Fruit fly (Drosophila melanogaster) whole organism, wandering third instar larva: ENCODE results near the gene Cul6.

Source experiments
- Dfd ChIP-seq: fragments of >200 bp; optimal IDR thresholded peaks from 2 replicates; lab custom pipeline; 2017; ENCODE audit warnings: missing biosample characterization, missing genetic modification characterization
- Dif ChIP-seq: fragments of 200-275, 200-300 bp; sonication (Bioruptor generic); optimal IDR thresholded peaks from 2 replicates; lab custom pipeline; 2018; ENCODE audit warnings: missing biosample characterization, missing genetic modification characterization; ENCODE audit not compliant: partially characterized antibody
- Hnf4 ChIP-seq: fragments of 200-800 bp; sonication (Bioruptor generic); optimal IDR thresholded peaks from 2 replicates; lab custom pipeline; 2016; ENCODE audit warnings: missing biosample characterization, mild to moderate bottlenecking, missing genetic modification characterization
- Hr78 ChIP-seq: fragments of >200 bp; optimal IDR thresholded peaks from 2 replicates; lab custom pipeline; 2017; ENCODE audit warnings: missing biosample characterization, missing genetic modification characterization
- Myc ChIP-seq: fragments of >200 bp; optimal IDR thresholded peaks from 2 replicates; lab custom pipeline; 2017
- Rel ChIP-seq, 2 experiments: fragments of 200-800 bp; sonication (Bioruptor generic) in 1 of 2; optimal IDR thresholded peaks; 2 replicates in 1 of 2; 3 replicates in 1 of 2; lab custom pipeline; 2016 to 2019; ENCODE audit warnings: mild to moderate bottlenecking in 2 of 2, missing biosample characterization in 2 of 2, missing genetic modification characterization in 2 of 2, moderate library complexity in 1 of 2
- dl ChIP-seq, 2 experiments: fragments of 175-275, 200-275 bp in 1 of 2; fragments of 200-275 bp in 1 of 2; sonication (Bioruptor generic); optimal IDR thresholded peaks; lab custom pipeline; 2018; ENCODE audit warnings: mild to moderate bottlenecking in 2 of 2, missing biosample characterization in 2 of 2, missing genetic modification characterization in 2 of 2, moderate library complexity in 2 of 2; ENCODE audit not compliant: partially characterized antibody in 2 of 2, insufficient read depth in 1 of 2
- fru ChIP-seq: fragments of 200-800 bp; sonication (Bioruptor generic); optimal IDR thresholded peaks from 3 replicates; lab custom pipeline; 2016; ENCODE audit warnings: missing biosample characterization, mild to moderate bottlenecking, missing genetic modification characterization
- jim ChIP-seq: fragments of 175-275, 200-325 bp; sonication (Bioruptor generic); optimal IDR thresholded peaks from 2 replicates; lab custom pipeline; 2016; ENCODE audit warnings: missing biosample characterization, mild to moderate bottlenecking, missing genetic modification characterization
- pan ChIP-seq: fragments of >200 bp; optimal IDR thresholded peaks from 2 replicates; lab custom pipeline; 2017
- psq ChIP-seq: fragments of 200-800 bp; sonication (Bioruptor generic); optimal IDR thresholded peaks from 3 replicates; lab custom pipeline; 2017; ENCODE audit warnings: missing biosample characterization, mild to moderate bottlenecking, missing genetic modification characterization, moderate library complexity
- usp ChIP-seq: fragments of >200 bp; optimal IDR thresholded peaks from 2 replicates; lab custom pipeline; 2017; ENCODE audit warnings: missing biosample characterization, missing genetic modification characterization
- woc ChIP-seq: sonication (Bioruptor generic); optimal IDR thresholded peaks from 2 replicates; lab custom pipeline; 2016; ENCODE audit warnings: missing biosample characterization, mild to moderate bottlenecking, missing genetic modification characterization

- TF ChIP-seq woc (GFP tag; lab: Kevin White, UChicago) (no peak), pan (no peak), Rel (GFP tag; optimal IDR thresholded peaks at IDR 0.05; lab: Kevin White, UChicago) (no peak), Rel (tag; optimal IDR thresholded peaks at IDR 0.05; lab: Kevin White, UChicago) (no peak), psq (GFP tag; lab: Kevin White, UChicago) (no peak), usp (GFP tag; lab: Kevin White, UChicago) (no peak), dl (GFP tag; optimal IDR thresholded peaks at IDR 0.05; lab: Kevin White, UChicago; ENCODE audit: insufficient read depth in 1 of 2, partially characterized antibody in 2 of 2) (no peak), Hr78 (GFP tag; lab: Kevin White, UChicago) (no peak), Dif (GFP tag; lab: Kevin White, UChicago) (no peak), Dfd (no peak), fru (GFP tag; lab: Kevin White, UChicago) (no peak), Hnf4 (GFP tag; lab: Kevin White, UChicago) (no peak), jim (GFP tag; lab: Kevin White, UChicago) (no peak), Myc (lab: Kevin White, UChicago) (no peak)
These were observed 39.3 kb upstream of the Cul6 start for dm6 chr3L:13050675-13051202.
